Worm (Caenorhabditis elegans) whole organism, L3 larva: ENCODE results near the gene C27H5.12.

ENCODE experiments used
- R02D3.7 ChIP-seq: fragments of 150-350 bp; optimal IDR thresholded peaks from 2 replicates; lab custom pipeline; 2014; ENCODE audit warnings: missing biosample characterization, missing genetic modification characterization
- ama-1 ChIP-seq: fragments of 150-350 bp; optimal IDR thresholded peaks from 2 replicates; lab custom pipeline; 2018
- lin-15B ChIP-seq: fragments of 150-350 bp; optimal IDR thresholded peaks from 2 replicates; lab custom pipeline; 2014; ENCODE audit warnings: missing biosample characterization, missing genetic modification characterization
- snpc-4 ChIP-seq: fragments of 150-350 bp; optimal IDR thresholded peaks from 2 replicates; lab custom pipeline; 2014; ENCODE audit warnings: missing biosample characterization, missing genetic modification characterization

DNA sequence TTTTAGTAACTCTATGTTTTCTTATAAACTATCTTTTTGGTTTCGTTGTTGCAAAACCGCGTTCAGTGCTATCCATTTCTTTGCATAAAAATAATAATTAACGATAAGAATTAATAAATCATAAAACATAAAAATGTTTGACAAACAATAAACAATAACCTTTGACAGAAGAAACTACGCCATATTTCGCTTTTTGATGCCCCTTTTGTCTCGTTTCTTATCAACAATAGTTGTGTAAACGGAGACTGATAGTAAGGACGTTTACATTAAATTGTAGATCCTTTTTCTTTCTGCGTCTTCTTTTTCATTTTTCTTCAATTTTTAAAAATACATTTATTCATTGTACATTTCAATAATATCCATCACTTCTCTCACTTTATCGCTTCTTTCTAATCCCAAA is 22.3 kb downstream of the C27H5.12 start:
- TF ChIP-seq ama-1 (lab: Kevin White, UChicago) = no peak
- TF ChIP-seq snpc-4 (tag; lab: Kevin White, UChicago) = no peak
- no peak for TF ChIP-seq lin-15B
- no peak for TF ChIP-seq R02D3.7
